Worm (Caenorhabditis elegans) whole organism, mixed stage, embryonic: ENCODE data around the gene nhr-213.

Experiments
- elt-1 ChIP-seq: sonication (generic microtip); optimal IDR thresholded peaks from 2 replicates; lab custom pipeline; 2017; ENCODE audit warnings: missing genetic modification characterization, mild to moderate bottlenecking, missing compliant biosample characterization, antibody characterized with exemption, moderate library complexity, borderline replicate concordance; ENCODE audit not compliant: insufficient read depth
- elt-3 ChIP-seq: fragments of 150-350 bp; optimal IDR thresholded peaks from 2 replicates; lab custom pipeline; 2014; ENCODE audit warnings: missing biosample characterization, missing genetic modification characterization
- lin-13 ChIP-seq: fragments of 150-350 bp; optimal IDR thresholded peaks from 2 replicates; lab custom pipeline; 2014; ENCODE audit warnings: missing biosample characterization, missing genetic modification characterization
- nhr-12 ChIP-seq: fragments of 150-350 bp; optimal IDR thresholded peaks from 2 replicates; lab custom pipeline; 2014; ENCODE audit warnings: missing biosample characterization, missing genetic modification characterization
- nhr-2 ChIP-seq: fragments of 150-350 bp; optimal IDR thresholded peaks from 2 replicates; lab custom pipeline; 2014; ENCODE audit warnings: missing biosample characterization, missing genetic modification characterization
- nhr-237 ChIP-seq: fragments of 150-350 bp; optimal IDR thresholded peaks from 2 replicates; lab custom pipeline; 2014; ENCODE audit warnings: missing biosample characterization, missing genetic modification characterization
- nhr-28 ChIP-seq: fragments of 150-350 bp; optimal IDR thresholded peaks from 2 replicates; lab custom pipeline; 2014; ENCODE audit warnings: missing biosample characterization, missing genetic modification characterization
- sptf-1 ChIP-seq: sonication (generic microtip); optimal IDR thresholded peaks from 2 replicates; lab custom pipeline; 2017; ENCODE audit warnings: mild to moderate bottlenecking, missing genetic modification characterization, moderate library complexity, missing compliant biosample characterization
- unc-120 ChIP-seq: sonication (generic microtip); optimal IDR thresholded peaks from 2 replicates; lab custom pipeline; 2017; ENCODE audit warnings: missing genetic modification characterization, missing compliant biosample characterization; ENCODE audit not compliant: poor library complexity, severe bottlenecking
- unc-62 ChIP-seq: fragments of 150-350 bp; optimal IDR thresholded peaks from 2 replicates; lab custom pipeline; 2014; ENCODE audit warnings: missing biosample characterization, missing genetic modification reagents, missing genetic modification characterization

DNA sequence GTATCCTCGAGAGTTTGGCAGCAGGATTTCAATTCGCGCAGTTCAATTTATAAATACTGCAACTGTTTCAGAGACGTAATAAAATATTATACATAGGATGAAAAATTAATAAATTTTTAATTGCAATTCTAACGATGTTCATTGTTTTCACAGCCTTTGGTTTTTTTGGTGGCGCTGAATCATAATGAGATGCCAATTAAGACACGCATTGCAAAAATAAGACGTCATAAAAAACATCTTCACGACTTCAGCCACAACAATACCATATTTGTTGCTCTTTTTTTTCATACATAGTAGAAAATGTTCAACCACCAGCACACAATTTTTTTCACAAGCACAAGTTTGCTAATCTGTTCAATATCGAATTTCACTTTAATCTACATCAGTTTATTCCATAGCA is 24.3 kb downstream of the nhr-213 start, which contains the start of gene str-56:
- TF ChIP-seq nhr-237 (tag; lab: Kevin White, UChicago) = no peak
- no peak for TF ChIP-seq unc-120
- no peak for TF ChIP-seq nhr-2 (tag; lab: Kevin White, UChicago)
- no peak for TF ChIP-seq elt-3
- no peak for TF ChIP-seq lin-13 (tag; lab: Kevin White, UChicago)
- no peak for TF ChIP-seq nhr-28 (tag; lab: Kevin White, UChicago)
- TF ChIP-seq unc-62 = no peak
- no peak for TF ChIP-seq nhr-12 (tag; lab: Kevin White, UChicago)
- no peak for TF ChIP-seq elt-1 (tag; lab: Kevin White, UChicago)
- TF ChIP-seq sptf-1 (tag; lab: Kevin White, UChicago) = no peak
